Worm (Caenorhabditis elegans): ENCODE data around the gene unc-27.

unc-27 gene

ce11 chrX:8810908-8811307, 21.7 kb downstream of the unc-27 start, which contains the start of gene R04E5.9:
Gene R04E5.9, minus strand, starts transcription at chrX:8811142.
- TF ChIP-seq mep-1 (tag; optimal IDR thresholded peaks at IDR 0.05) (peak; percentile 56), elt-1 (tag; optimal IDR thresholded peaks at IDR 0.05; ENCODE audit: borderline replicate concordance, insufficient read depth) (no peak), elt-3 (tag; optimal IDR thresholded peaks at IDR 0.05) (no peak), lin-32 (GFP tag; optimal IDR thresholded peaks at IDR 0.05) (no peak), snpc-4 (tag; optimal IDR thresholded peaks at IDR 0.05) (no peak), sem-2 (GFP tag; optimal IDR thresholded peaks at IDR 0.05) (no peak), ces-1 (GFP tag; optimal IDR thresholded peaks at IDR 0.05) (peak; percentile 56), tbx-8 (GFP tag; optimal IDR thresholded peaks at IDR 0.05) (no peak), ceh-43 (GFP tag; optimal IDR thresholded peaks at IDR 0.05) (no peak), pha-4 (tag; optimal IDR thresholded peaks at IDR 0.05) (peak; percentile 75), M03D4.4 (tag; optimal IDR thresholded peaks at IDR 0.05) (peak; percentile 29), flh-1 (GFP tag; optimal IDR thresholded peaks at IDR 0.05) (no peak), unc-39 (tag; optimal IDR thresholded peaks at IDR 0.05) (no peak), cnd-1 (tag; optimal IDR thresholded peaks at IDR 0.05) (peak; percentile 54), unc-62 (GFP tag; optimal IDR thresholded peaks at IDR 0.05) (peak; percentile 48), bed-3 (GFP tag; optimal IDR thresholded peaks at IDR 0.05) (no peak), nhr-2 (tag; optimal IDR thresholded peaks at IDR 0.05) (no peak), ztf-11 (tag; optimal IDR thresholded peaks at IDR 0.05) (no peak), nhr-237 (tag; optimal IDR thresholded peaks at IDR 0.05) (peak; percentile 64), nhr-76 (tag; optimal IDR thresholded peaks at IDR 0.05) (no peak), blmp-1 (tag; optimal IDR thresholded peaks at IDR 0.05) (no peak), zip-8 (tag; optimal IDR thresholded peaks at IDR 0.05) (no peak), nhr-12 (tag; optimal IDR thresholded peaks at IDR 0.05) (no peak), drap-1 (GFP tag; optimal IDR thresholded peaks at IDR 0.05) (peak; percentile 20), mab-5 (tag; optimal IDR thresholded peaks at IDR 0.05) (no peak), lsy-2 (tag; optimal IDR thresholded peaks at IDR 0.05) (peak; percentile 26), mls-2 (tag; optimal IDR thresholded peaks at IDR 0.05) (no peak), ham-2 (GFP tag; optimal IDR thresholded peaks at IDR 0.05) (peak; percentile 1), hlh-1 (tag; optimal IDR thresholded peaks at IDR 0.05) (peak; percentile 50), unc-120 (tag; optimal IDR thresholded peaks at IDR 0.05; ENCODE audit: poor library complexity, severe bottlenecking) (peak; percentile 69), ceh-83 (GFP tag; optimal IDR thresholded peaks at IDR 0.05) (peak; percentile 29), lin-13 (tag; optimal IDR thresholded peaks at IDR 0.05) (peak; percentile 30), ceh-39 (tag; optimal IDR thresholded peaks at IDR 0.05) (peak; percentile 66), nhr-28 (tag; optimal IDR thresholded peaks at IDR 0.05) (no peak), sptf-1 (tag; optimal IDR thresholded peaks at IDR 0.05) (peak; percentile 76)

ce11 chrX:8811916-8812315, 22.7 kb downstream of the unc-27 start, which contains the start of gene cnnm-2:
Gene cnnm-2, plus strand, starts transcription at chrX:8812105.
- TF ChIP-seq sptf-1 (tag; optimal IDR thresholded peaks at IDR 0.05) = no peak
- TF ChIP-seq unc-120 (tag; optimal IDR thresholded peaks at IDR 0.05; ENCODE audit: poor library complexity, severe bottlenecking) = no peak
- no peak for TF ChIP-seq drap-1 (GFP tag; optimal IDR thresholded peaks at IDR 0.05)
- TF ChIP-seq mls-2 (tag; optimal IDR thresholded peaks at IDR 0.05) = no peak
- TF ChIP-seq ces-1 (GFP tag; optimal IDR thresholded peaks at IDR 0.05) = no peak
- no peak for TF ChIP-seq pha-4 (tag; optimal IDR thresholded peaks at IDR 0.05)
- no peak for TF ChIP-seq ceh-39 (tag; optimal IDR thresholded peaks at IDR 0.05)
- no peak for TF ChIP-seq M03D4.4 (tag; optimal IDR thresholded peaks at IDR 0.05)
- TF ChIP-seq blmp-1 (tag; optimal IDR thresholded peaks at IDR 0.05) = no peak
- TF ChIP-seq nhr-237 (tag; optimal IDR thresholded peaks at IDR 0.05) = no peak
- TF ChIP-seq mep-1 (tag; optimal IDR thresholded peaks at IDR 0.05) = no peak
- TF ChIP-seq lin-32 (GFP tag; optimal IDR thresholded peaks at IDR 0.05) = no peak

ce11 chrX:8817929-8818328, 28.7 kb downstream of the unc-27 start:
- TF ChIP-seq unc-120 (tag; optimal IDR thresholded peaks at IDR 0.05; ENCODE audit: poor library complexity, severe bottlenecking) = no peak
- no peak for TF ChIP-seq unc-39 (tag; optimal IDR thresholded peaks at IDR 0.05)
- TF ChIP-seq ztf-11 (tag; optimal IDR thresholded peaks at IDR 0.05) = no peak
- TF ChIP-seq nhr-237 (tag; optimal IDR thresholded peaks at IDR 0.05) = no peak
- no peak for TF ChIP-seq nhr-2 (tag; optimal IDR thresholded peaks at IDR 0.05)
- TF ChIP-seq mls-2 (tag; optimal IDR thresholded peaks at IDR 0.05) = peak; percentile 9
- TF ChIP-seq zip-8 (tag; optimal IDR thresholded peaks at IDR 0.05) = no peak
- no peak for TF ChIP-seq ceh-43 (GFP tag; optimal IDR thresholded peaks at IDR 0.05)
- no peak for TF ChIP-seq elt-3 (tag; optimal IDR thresholded peaks at IDR 0.05)
- TF ChIP-seq nhr-28 (tag; optimal IDR thresholded peaks at IDR 0.05) = no peak
- no peak for TF ChIP-seq nhr-12 (tag; optimal IDR thresholded peaks at IDR 0.05)
- TF ChIP-seq pha-4 (tag; optimal IDR thresholded peaks at IDR 0.05) = peak; percentile 71
- peak; percentile 46 for TF ChIP-seq ceh-83 (GFP tag; optimal IDR thresholded peaks at IDR 0.05)
- no peak for TF ChIP-seq elt-1 (tag; optimal IDR thresholded peaks at IDR 0.05; ENCODE audit: borderline replicate concordance, insufficient read depth)
- TF ChIP-seq blmp-1 (tag; optimal IDR thresholded peaks at IDR 0.05) = no peak
- TF ChIP-seq sptf-1 (tag; optimal IDR thresholded peaks at IDR 0.05) = peak; percentile 48
- TF ChIP-seq nhr-76 (tag; optimal IDR thresholded peaks at IDR 0.05) = no peak
- TF ChIP-seq drap-1 (GFP tag; optimal IDR thresholded peaks at IDR 0.05) = peak; percentile 50
- no peak for TF ChIP-seq ceh-39 (tag; optimal IDR thresholded peaks at IDR 0.05)
- no peak for TF ChIP-seq mab-5 (tag; optimal IDR thresholded peaks at IDR 0.05)
- TF ChIP-seq cnd-1 (tag; optimal IDR thresholded peaks at IDR 0.05) = peak; percentile 38
- peak; percentile 34 for TF ChIP-seq M03D4.4 (tag; optimal IDR thresholded peaks at IDR 0.05)
- no peak for TF ChIP-seq snpc-4 (tag; optimal IDR thresholded peaks at IDR 0.05)
- TF ChIP-seq ham-2 (GFP tag; optimal IDR thresholded peaks at IDR 0.05) = no peak
- TF ChIP-seq mep-1 (tag; optimal IDR thresholded peaks at IDR 0.05) = no peak
- no peak for TF ChIP-seq lsy-2 (tag; optimal IDR thresholded peaks at IDR 0.05)
- no peak for TF ChIP-seq flh-1 (GFP tag; optimal IDR thresholded peaks at IDR 0.05)
- TF ChIP-seq bed-3 (GFP tag; optimal IDR thresholded peaks at IDR 0.05) = no peak
- peak; percentile 17 for TF ChIP-seq lin-32 (GFP tag; optimal IDR thresholded peaks at IDR 0.05)
- no peak for TF ChIP-seq ces-1 (GFP tag; optimal IDR thresholded peaks at IDR 0.05)
- TF ChIP-seq sem-2 (GFP tag; optimal IDR thresholded peaks at IDR 0.05) = peak; percentile 50
- TF ChIP-seq lin-13 (tag; optimal IDR thresholded peaks at IDR 0.05) = no peak
- TF ChIP-seq hlh-1 (tag; optimal IDR thresholded peaks at IDR 0.05) = no peak
- peak; percentile 20 for TF ChIP-seq tbx-8 (GFP tag; optimal IDR thresholded peaks at IDR 0.05)
- TF ChIP-seq unc-62 (GFP tag; optimal IDR thresholded peaks at IDR 0.05) = no peak
